Worm (Caenorhabditis elegans) whole organism, L2 larva: ENCODE measurements around the gene Y73C8C.4.

ENCODE experiments used
- ZK546.5 ChIP-seq: sonication (generic microtip); optimal IDR thresholded peaks from 2 replicates; lab custom pipeline; 2017; ENCODE audit warnings: missing biosample characterization, missing genetic modification characterization
- elt-1 ChIP-seq: fragments of 150-350 bp; optimal IDR thresholded peaks from 2 replicates; lab custom pipeline; 2014; ENCODE audit warnings: missing biosample characterization, missing genetic modification characterization
- fos-1 ChIP-seq: fragments of 150-350 bp; optimal IDR thresholded peaks from 2 replicates; lab custom pipeline; 2014; ENCODE audit warnings: missing biosample characterization, missing genetic modification characterization
- lin-13 ChIP-seq: fragments of 150-350 bp; optimal IDR thresholded peaks from 2 replicates; lab custom pipeline; 2014; ENCODE audit warnings: missing biosample characterization, missing genetic modification reagents, missing genetic modification characterization
- lin-39 ChIP-seq: fragments of 150-350 bp; optimal IDR thresholded peaks from 2 replicates; lab custom pipeline; 2014; ENCODE audit warnings: missing biosample characterization, missing genetic modification reagents, missing genetic modification characterization
- mdl-1 ChIP-seq, 2 experiments: fragments of 150-350 bp in 1 of 2; sonication (generic microtip) in 1 of 2; optimal IDR thresholded peaks; 2 replicates each; lab custom pipeline; 2017; ENCODE audit warnings: missing biosample characterization in 2 of 2, missing genetic modification characterization in 2 of 2
- nhr-10 ChIP-seq: sonication (generic microtip); optimal IDR thresholded peaks from 2 replicates; lab custom pipeline; 2017; ENCODE audit warnings: missing biosample characterization, missing genetic modification characterization
- nhr-11 ChIP-seq: fragments of 150-350 bp; optimal IDR thresholded peaks from 2 replicates; lab custom pipeline; 2014; ENCODE audit warnings: missing biosample characterization, missing genetic modification characterization
- skn-1 ChIP-seq: sonication (generic microtip); optimal IDR thresholded peaks from 2 replicates; lab custom pipeline; 2017; ENCODE audit warnings: missing biosample characterization, missing genetic modification characterization
- sma-3 ChIP-seq: sonication (generic microtip); optimal IDR thresholded peaks from 2 replicates; lab custom pipeline; 2016; ENCODE audit warnings: missing genetic modification reagents, missing genetic modification characterization, missing compliant biosample characterization
- snpc-4 ChIP-seq: fragments of 150-350 bp; optimal IDR thresholded peaks from 2 replicates; lab custom pipeline; 2014; ENCODE audit warnings: missing biosample characterization, missing genetic modification characterization
- unc-62 ChIP-seq: fragments of 150-350 bp; optimal IDR thresholded peaks from 2 replicates; lab custom pipeline; 2014; ENCODE audit warnings: missing biosample characterization, missing genetic modification reagents, missing genetic modification characterization

DNA sequence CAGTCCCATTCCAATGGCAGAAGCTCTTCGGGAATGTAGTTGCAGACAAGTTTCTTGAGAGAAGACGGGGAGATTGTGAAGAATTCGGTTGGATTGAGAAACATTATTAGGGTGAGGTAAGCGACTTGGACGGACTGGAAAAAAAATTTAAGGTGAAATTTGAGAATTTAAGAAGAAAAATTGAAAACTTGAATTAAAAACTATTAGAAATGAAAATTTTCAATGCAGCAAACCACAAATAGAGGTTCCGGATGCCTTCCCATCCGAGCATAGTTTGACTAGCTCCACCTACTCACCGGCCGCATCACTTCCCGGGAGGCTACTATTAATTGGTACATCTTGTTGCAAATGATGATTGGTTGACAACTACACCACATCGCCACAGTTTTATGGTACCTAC, 11.8 kb upstream of the Y73C8C.4 start, which contains the start of gene Y73C8C.8:
- TF ChIP-seq elt-1 (tag; lab: Kevin White, UChicago) (no peak), fos-1 (tag; lab: Kevin White, UChicago) (no peak), skn-1 (tag; lab: Kevin White, UChicago) (no peak), nhr-11 (tag; lab: Kevin White, UChicago) (no peak), sma-3 (GFP tag; lab: Kevin White, UChicago) (no peak), unc-62 (no peak), nhr-10 (tag; lab: Kevin White, UChicago) (no peak), snpc-4 (tag; lab: Kevin White, UChicago) (no peak), lin-39 (tag; lab: Kevin White, UChicago) (no peak), mdl-1 (tag; optimal IDR thresholded peaks at IDR 0.05; lab: Kevin White, UChicago) (no peak), lin-13 (GFP tag; lab: Kevin White, UChicago) (no peak), ZK546.5 (no peak)
